Worm (Caenorhabditis elegans) whole organism, mixed stage, embryonic: ENCODE results near the gene K07C5.2.

Experiments
- M03D4.4 ChIP-seq: sonication (generic microtip); optimal IDR thresholded peaks from 2 replicates; lab custom pipeline; 2017; ENCODE audit warnings: mild to moderate bottlenecking, missing genetic modification characterization, missing compliant biosample characterization
- blmp-1 ChIP-seq: fragments of 150-350 bp; optimal IDR thresholded peaks from 2 replicates; lab custom pipeline; 2014; ENCODE audit warnings: missing biosample characterization, missing genetic modification characterization
- ceh-39 ChIP-seq: fragments of 150-350 bp; optimal IDR thresholded peaks from 2 replicates; lab custom pipeline; 2014; ENCODE audit warnings: missing biosample characterization, missing genetic modification characterization
- ceh-43 ChIP-seq: fragments of 200-800 bp; sonication (Bioruptor generic); optimal IDR thresholded peaks from 2 replicates; lab custom pipeline; 2018; ENCODE audit warnings: mild to moderate bottlenecking, missing genetic modification characterization, moderate library complexity, missing compliant biosample characterization
- ces-1 ChIP-seq: fragments of 150-350 bp; optimal IDR thresholded peaks from 2 replicates; lab custom pipeline; 2014; ENCODE audit warnings: missing biosample characterization, missing genetic modification reagents, missing genetic modification characterization
- cnd-1 ChIP-seq: fragments of 200-800 bp; sonication (Bioruptor generic); optimal IDR thresholded peaks from 2 replicates; lab custom pipeline; 2018; ENCODE audit warnings: mild to moderate bottlenecking, missing genetic modification characterization, missing compliant biosample characterization
- drap-1 ChIP-seq: fragments of 200-800 bp; sonication (Bioruptor generic); optimal IDR thresholded peaks from 3 replicates; lab custom pipeline; 2018; ENCODE audit warnings: mild to moderate bottlenecking, missing genetic modification characterization, missing compliant biosample characterization
- elt-1 ChIP-seq: sonication (generic microtip); optimal IDR thresholded peaks from 2 replicates; lab custom pipeline; 2017; ENCODE audit warnings: missing genetic modification characterization, mild to moderate bottlenecking, missing compliant biosample characterization, antibody characterized with exemption, moderate library complexity, borderline replicate concordance; ENCODE audit not compliant: insufficient read depth
- elt-3 ChIP-seq: fragments of 150-350 bp; optimal IDR thresholded peaks from 2 replicates; lab custom pipeline; 2014; ENCODE audit warnings: missing biosample characterization, missing genetic modification characterization
- flh-1 ChIP-seq: fragments of 200-800 bp; sonication (Bioruptor generic); optimal IDR thresholded peaks from 2 replicates; lab custom pipeline; 2018; ENCODE audit warnings: mild to moderate bottlenecking, missing genetic modification characterization, moderate library complexity, missing compliant biosample characterization
- ham-2 ChIP-seq: fragments of 200-800 bp; sonication (Bioruptor generic); optimal IDR thresholded peaks from 2 replicates; lab custom pipeline; 2018; ENCODE audit warnings: mild to moderate bottlenecking, missing genetic modification characterization, missing compliant biosample characterization
- lin-13 ChIP-seq: fragments of 150-350 bp; optimal IDR thresholded peaks from 2 replicates; lab custom pipeline; 2014; ENCODE audit warnings: missing biosample characterization, missing genetic modification characterization
- lin-32 ChIP-seq: fragments of 200-800 bp; sonication (Bioruptor generic); optimal IDR thresholded peaks from 2 replicates; lab custom pipeline; 2018; ENCODE audit warnings: mild to moderate bottlenecking, missing genetic modification characterization, missing compliant biosample characterization
- lsy-2 ChIP-seq: fragments of 150-350 bp; optimal IDR thresholded peaks from 2 replicates; lab custom pipeline; 2014; ENCODE audit warnings: missing biosample characterization, missing genetic modification characterization
- mab-5 ChIP-seq: fragments of 150-350 bp; optimal IDR thresholded peaks from 2 replicates; lab custom pipeline; 2014; ENCODE audit warnings: missing biosample characterization, missing genetic modification characterization
- mep-1 ChIP-seq: fragments of 150-350 bp; optimal IDR thresholded peaks from 2 replicates; lab custom pipeline; 2017; ENCODE audit warnings: missing biosample characterization, missing genetic modification reagents, missing genetic modification characterization, inconsistent platforms
- mls-2 ChIP-seq: sonication (generic microtip); optimal IDR thresholded peaks from 2 replicates; lab custom pipeline; 2016; ENCODE audit warnings: mild to moderate bottlenecking, missing genetic modification characterization, moderate library complexity, missing compliant biosample characterization
- nhr-12 ChIP-seq: fragments of 150-350 bp; optimal IDR thresholded peaks from 2 replicates; lab custom pipeline; 2014; ENCODE audit warnings: missing biosample characterization, missing genetic modification characterization
- nhr-237 ChIP-seq: fragments of 150-350 bp; optimal IDR thresholded peaks from 2 replicates; lab custom pipeline; 2014; ENCODE audit warnings: missing biosample characterization, missing genetic modification characterization
- nhr-28 ChIP-seq: fragments of 150-350 bp; optimal IDR thresholded peaks from 2 replicates; lab custom pipeline; 2014; ENCODE audit warnings: missing biosample characterization, missing genetic modification characterization
- nhr-76 ChIP-seq: sonication (generic microtip); optimal IDR thresholded peaks from 2 replicates; lab custom pipeline; 2017; ENCODE audit warnings: missing biosample characterization, missing genetic modification characterization
- pha-4 ChIP-seq: fragments of 150-350 bp; optimal IDR thresholded peaks from 2 replicates; lab custom pipeline; 2018; ENCODE audit warnings: missing biosample characterization, missing genetic modification reagents, missing genetic modification characterization
- snpc-4 ChIP-seq: fragments of 150-350 bp; optimal IDR thresholded peaks from 2 replicates; lab custom pipeline; 2014; ENCODE audit warnings: missing biosample characterization, missing genetic modification characterization
- sptf-1 ChIP-seq: sonication (generic microtip); optimal IDR thresholded peaks from 2 replicates; lab custom pipeline; 2017; ENCODE audit warnings: mild to moderate bottlenecking, missing genetic modification characterization, moderate library complexity, missing compliant biosample characterization
- tbx-8 ChIP-seq: fragments of 200-800 bp; sonication (Bioruptor generic); optimal IDR thresholded peaks from 2 replicates; lab custom pipeline; 2018; ENCODE audit warnings: mild to moderate bottlenecking, missing genetic modification characterization, moderate library complexity, missing compliant biosample characterization
- unc-120 ChIP-seq: sonication (generic microtip); optimal IDR thresholded peaks from 2 replicates; lab custom pipeline; 2017; ENCODE audit warnings: missing genetic modification characterization, missing compliant biosample characterization; ENCODE audit not compliant: poor library complexity, severe bottlenecking
- unc-39 ChIP-seq: fragments of 150-350 bp; optimal IDR thresholded peaks from 2 replicates; lab custom pipeline; 2014; ENCODE audit warnings: missing biosample characterization, missing genetic modification characterization
- unc-62 ChIP-seq: fragments of 150-350 bp; optimal IDR thresholded peaks from 2 replicates; lab custom pipeline; 2014; ENCODE audit warnings: missing biosample characterization, missing genetic modification reagents, missing genetic modification characterization
- zip-8 ChIP-seq: fragments of 150-350 bp; optimal IDR thresholded peaks from 2 replicates; lab custom pipeline; 2014; ENCODE audit warnings: missing biosample characterization, missing genetic modification characterization
- ztf-11 ChIP-seq: fragments of 150-350 bp; optimal IDR thresholded peaks from 2 replicates; lab custom pipeline; 2014; ENCODE audit warnings: missing biosample characterization, missing genetic modification characterization

The K07C5.2 gene

ce11 chrV:10339200-10339599, at the start of gene K07C5.2:
TSS of gene K07C5.2 (plus strand) at chrV:10339500.
- TF ChIP-seq tbx-8 (GFP tag; lab: Kevin White, UChicago) (no peak), M03D4.4 (tag; lab: Kevin White, UChicago) (no peak), cnd-1 (tag; lab: Kevin White, UChicago) (no peak), elt-1 (tag; lab: Kevin White, UChicago) (no peak)

- no peak for TF ChIP-seq cnd-1 (tag; lab: Kevin White, UChicago)
- no peak for TF ChIP-seq unc-39 (tag; lab: Kevin White, UChicago)
- TF ChIP-seq flh-1 (GFP tag; lab: Kevin White, UChicago): no peak
- no peak for TF ChIP-seq nhr-28 (tag; lab: Kevin White, UChicago)
- no peak for TF ChIP-seq lin-13 (tag; lab: Kevin White, UChicago)
- TF ChIP-seq lin-32 (GFP tag; lab: Kevin White, UChicago): no peak
- no peak for TF ChIP-seq zip-8 (tag; lab: Kevin White, UChicago)
- TF ChIP-seq pha-4 (tag; lab: Kevin White, UChicago): no peak
- no peak for TF ChIP-seq ceh-43 (GFP tag; lab: Kevin White, UChicago)
- no peak for TF ChIP-seq lsy-2 (tag; lab: Kevin White, UChicago)
- no peak for TF ChIP-seq M03D4.4 (tag; lab: Kevin White, UChicago)
- no peak for TF ChIP-seq mls-2 (tag; lab: Kevin White, UChicago)
- TF ChIP-seq nhr-12 (tag; lab: Kevin White, UChicago): no peak
- TF ChIP-seq elt-1 (tag; lab: Kevin White, UChicago): no peak
- no peak for TF ChIP-seq drap-1 (GFP tag; lab: Kevin White, UChicago)
- no peak for TF ChIP-seq nhr-237 (tag; lab: Kevin White, UChicago)
- TF ChIP-seq mep-1 (tag; lab: Kevin White, UChicago): no peak
- TF ChIP-seq mab-5 (tag; lab: Kevin White, UChicago): no peak
Measured at ce11 chrV:10289743-10290142, 49.6 kb upstream of the K07C5.2 start, which contains the start of gene B0024.15. TSS of gene B0024.15 (plus strand) at chrV:10290043.

- TF ChIP-seq elt-3 (tag; lab: Kevin White, UChicago): no peak
- no peak for TF ChIP-seq ztf-11
- no peak for TF ChIP-seq unc-120 (tag; lab: Kevin White, UChicago)
- no peak for TF ChIP-seq unc-39 (tag; lab: Kevin White, UChicago)
- TF ChIP-seq blmp-1: no peak
- TF ChIP-seq mep-1 (tag; lab: Kevin White, UChicago): no peak
- no peak for TF ChIP-seq tbx-8 (GFP tag; lab: Kevin White, UChicago)
- no peak for TF ChIP-seq sptf-1 (tag; lab: Kevin White, UChicago)
- no peak for TF ChIP-seq cnd-1 (tag; lab: Kevin White, UChicago)
- TF ChIP-seq ces-1 (GFP tag; lab: Kevin White, UChicago): no peak
- no peak for TF ChIP-seq elt-1 (tag; lab: Kevin White, UChicago)
- no peak for TF ChIP-seq mab-5 (tag; lab: Kevin White, UChicago)
- no peak for TF ChIP-seq unc-62
- TF ChIP-seq M03D4.4 (tag; lab: Kevin White, UChicago): no peak
- TF ChIP-seq flh-1 (GFP tag; lab: Kevin White, UChicago): no peak
- no peak for TF ChIP-seq nhr-237 (tag; lab: Kevin White, UChicago)
- no peak for TF ChIP-seq ham-2 (GFP tag; lab: Kevin White, UChicago)
- no peak for TF ChIP-seq zip-8 (tag; lab: Kevin White, UChicago)
- TF ChIP-seq lin-13 (tag; lab: Kevin White, UChicago): no peak
Measured at ce11 chrV:10291848-10292247, 47.5 kb upstream of the K07C5.2 start.

- TF ChIP-seq pha-4 (tag; lab: Kevin White, UChicago): no peak
- TF ChIP-seq sptf-1 (tag; lab: Kevin White, UChicago): no peak
- no peak for TF ChIP-seq elt-3 (tag; lab: Kevin White, UChicago)
- TF ChIP-seq ham-2 (GFP tag; lab: Kevin White, UChicago): no peak
- no peak for TF ChIP-seq snpc-4 (tag; lab: Kevin White, UChicago)
- TF ChIP-seq lsy-2 (tag; lab: Kevin White, UChicago): no peak
- no peak for TF ChIP-seq mls-2 (tag; lab: Kevin White, UChicago)
- no peak for TF ChIP-seq elt-1 (tag; lab: Kevin White, UChicago)
- TF ChIP-seq drap-1 (GFP tag; lab: Kevin White, UChicago): no peak
- no peak for TF ChIP-seq ceh-39 (tag; lab: Kevin White, UChicago)
- TF ChIP-seq lin-13 (tag; lab: Kevin White, UChicago): no peak
- no peak for TF ChIP-seq nhr-76 (tag; lab: Kevin White, UChicago)
- TF ChIP-seq zip-8 (tag; lab: Kevin White, UChicago): no peak
Measured at ce11 chrV:10292819-10293357, 46.4 kb upstream of the K07C5.2 start, which contains the start of gene col-149. TSS of gene col-149 (minus strand) at chrV:10292869.
